Worm (Caenorhabditis elegans) whole organism, L4 larva: ENCODE data around the gene ttr-12.

Experiments used
- F49E8.2 ChIP-seq: sonication (generic microtip); optimal IDR thresholded peaks from 2 replicates; lab custom pipeline; 2016; ENCODE audit warnings: missing compliant biosample characterization, mild to moderate bottlenecking, missing genetic modification characterization, borderline replicate concordance
- daf-8 ChIP-seq: fragments of 200-800 bp; sonication (Bioruptor generic); IDR thresholded peaks from 2 replicates; pipeline ENCODE4 v1.3.6; 2022; ENCODE audit warnings: missing genetic modification characterization, missing compliant biosample characterization
- egl-27 ChIP-seq: sonication (generic microtip); optimal IDR thresholded peaks from 3 replicates; lab custom pipeline; 2017; ENCODE audit warnings: missing biosample characterization, missing genetic modification reagents, missing genetic modification characterization
- hif-1 ChIP-seq, 2 experiments: sonication (generic microtip); optimal IDR thresholded peaks; 2 replicates each; lab custom pipeline; 2016 to 2017; ENCODE audit warnings: missing compliant biosample characterization in 2 of 2, missing genetic modification characterization in 2 of 2, missing genetic modification reagents in 2 of 2, missing genotype in 2 of 2, mild to moderate bottlenecking in 1 of 2
- lin-39 ChIP-seq: fragments of 150-350 bp; optimal IDR thresholded peaks from 2 replicates; lab custom pipeline; 2014; ENCODE audit warnings: missing biosample characterization, missing genetic modification reagents, missing genetic modification characterization
- mdl-1 ChIP-seq, 2 experiments: fragments of 150-350 bp in 1 of 2; sonication (generic microtip) in 1 of 2; optimal IDR thresholded peaks; 2 replicates each; lab custom pipeline; 2014 to 2017; ENCODE audit warnings: missing biosample characterization in 2 of 2, missing genetic modification characterization in 2 of 2
- mxl-3 ChIP-seq: fragments of 200-800 bp; sonication (Bioruptor generic); optimal IDR thresholded peaks from 2 replicates; lab custom pipeline; 2018; ENCODE audit warnings: mild to moderate bottlenecking, missing genetic modification characterization, missing compliant biosample characterization
- nhr-111 ChIP-seq: fragments of 200-800 bp; sonication (Bioruptor generic); optimal IDR thresholded peaks from 2 replicates; lab custom pipeline; 2018; ENCODE audit warnings: mild to moderate bottlenecking, missing genetic modification characterization, missing compliant biosample characterization
- nhr-237 ChIP-seq: sonication (generic microtip); optimal IDR thresholded peaks from 2 replicates; lab custom pipeline; 2017; ENCODE audit warnings: missing biosample characterization, missing genetic modification characterization
- saeg-2 ChIP-seq: fragments of 200-800 bp; sonication (Bioruptor generic); IDR thresholded peaks from 2 replicates; pipeline ENCODE4 v1.3.6; 2022; ENCODE audit warnings: missing genetic modification reagents, missing genetic modification characterization, missing compliant biosample characterization

DNA sequence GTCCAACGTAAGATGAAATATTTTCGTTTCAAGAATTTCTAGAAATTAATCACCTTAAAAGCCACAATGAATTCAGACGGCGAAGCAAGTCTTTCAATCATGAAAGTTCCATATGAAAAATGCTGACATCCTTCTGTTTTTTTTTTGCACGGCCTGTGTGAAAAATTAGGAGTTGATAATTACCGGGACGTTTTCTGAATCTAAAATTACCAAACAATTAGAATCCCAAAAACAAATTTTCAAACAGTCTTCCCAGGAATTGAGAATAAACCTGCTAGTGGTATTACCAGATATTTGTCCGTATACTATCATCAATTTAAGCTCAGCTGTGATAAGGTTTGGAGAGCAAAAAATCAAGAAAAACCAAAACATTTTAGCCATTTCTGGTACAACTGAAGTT is 29.8 kb upstream of the ttr-12 start, which contains the start of gene Y44A6B.3:
- TF ChIP-seq mdl-1 (tag; optimal IDR thresholded peaks at IDR 0.05; lab: Kevin White, UChicago): no peak
- no peak for TF ChIP-seq daf-8 (GFP tag; lab: Robert Waterston, UW)
- TF ChIP-seq egl-27 (tag; lab: Kevin White, UChicago): no peak
- no peak for TF ChIP-seq saeg-2
- TF ChIP-seq nhr-111 (GFP tag; lab: Kevin White, UChicago): no peak
- no peak for TF ChIP-seq F49E8.2 (tag; lab: Kevin White, UChicago)
- no peak for TF ChIP-seq nhr-237 (tag; lab: Kevin White, UChicago)
- no peak for TF ChIP-seq lin-39 (tag; lab: Kevin White, UChicago)
- TF ChIP-seq hif-1 (tag; optimal IDR thresholded peaks at IDR 0.05; lab: Kevin White, UChicago): no peak
- TF ChIP-seq mxl-3: no peak
